Fruit fly (Drosophila melanogaster) whole organism, prepupa: ENCODE measurements around the gene scramb1.

Source experiments
- Blimp-1 ChIP-seq: fragments of 200-800 bp; sonication (Bioruptor generic); optimal IDR thresholded peaks from 3 replicates; lab custom pipeline; 2017; ENCODE audit warnings: missing biosample characterization, missing genetic modification characterization, mild to moderate bottlenecking, moderate library complexity, missing genetic modification reagents
- CG8119 ChIP-seq: fragments of 200-800 bp; sonication (Bioruptor generic); IDR thresholded peaks from 3 replicates; pipeline ENCODE4 v1.3.6; 2022; ENCODE audit warnings: missing biosample characterization, missing genetic modification characterization
- CG9139 ChIP-seq: fragments of 200-800 bp; sonication (Bioruptor generic); optimal IDR thresholded peaks from 3 replicates; lab custom pipeline; 2017; ENCODE audit warnings: missing biosample characterization, mild to moderate bottlenecking, missing genetic modification characterization
- Ets96B ChIP-seq: fragments of 200-800 bp; optimal IDR thresholded peaks from 2 replicates; lab custom pipeline; 2019; ENCODE audit warnings: missing biosample characterization, mild to moderate bottlenecking, missing genetic modification characterization, moderate library complexity
- fd59A ChIP-seq: fragments of 200-800 bp; sonication (Bioruptor generic); optimal IDR thresholded peaks from 2 replicates; lab custom pipeline; 2017; ENCODE audit warnings: missing biosample characterization, mild to moderate bottlenecking, missing genetic modification characterization, missing genetic modification reagents
- fkh ChIP-seq: fragments of 200-800 bp; sonication (Bioruptor generic); optimal IDR thresholded peaks from 3 replicates; lab custom pipeline; 2017; ENCODE audit warnings: missing biosample characterization, mild to moderate bottlenecking, missing genetic modification characterization, moderate library complexity

- no peak for TF ChIP-seq CG9139 (GFP tag; lab: Kevin White, UChicago)
- TF ChIP-seq Blimp-1 (GFP tag; lab: Kevin White, UChicago), result no peak
- TF ChIP-seq fd59A (GFP tag; lab: Kevin White, UChicago), result no peak
- TF ChIP-seq fkh, result no peak
- TF ChIP-seq Ets96B (tag; lab: Kevin White, UChicago), result no peak
- TF ChIP-seq CG8119, result no peak
These were observed at the start of gene scramb1 for dm6 chr3L:10225214-10225729.
